Worm (Caenorhabditis elegans): ENCODE data around the gene Y69H2.7.

- TF ChIP-seq egl-27 (tag; optimal IDR thresholded peaks at IDR 0.05) (no peak), ceh-16 (tag; optimal IDR thresholded peaks at IDR 0.05) (no peak), nhr-28 (tag; optimal IDR thresholded peaks at IDR 0.05) (no peak), nhr-25 (tag; optimal IDR thresholded peaks at IDR 0.05) (no peak)
Measured at ce11 chrV:18664026-18664425, 25.8 kb upstream of the Y69H2.7 start, which contains the start of gene Y69H2.3.

Data from whole organism, L3 larva.